Fruit fly (Drosophila melanogaster): ENCODE data around the gene CG10654.
A peak's percentile ranks its signal among the peaks of the same experiment; 100 is the strongest.

CG10654 gene

DNA sequence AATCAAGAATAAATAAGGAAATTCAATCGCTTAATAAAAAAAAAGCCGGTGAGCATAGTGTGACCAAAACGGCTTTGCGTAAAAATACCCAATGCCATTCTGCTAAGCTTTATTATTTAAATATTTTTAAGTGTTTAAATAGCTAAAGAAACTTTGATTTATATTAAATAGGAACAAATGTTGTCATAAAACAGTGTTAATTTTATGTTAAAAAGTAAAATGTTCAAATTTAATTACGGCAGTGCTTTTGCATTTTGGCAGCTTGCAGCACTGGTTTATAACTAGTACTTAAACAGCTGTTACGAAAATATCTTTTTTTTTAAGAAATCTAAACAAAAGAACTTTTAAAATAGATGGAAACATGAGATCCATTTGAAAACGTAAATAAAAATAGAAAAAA lies 6.4 kb downstream of the CG10654 start, which contains the start of the genes CG10638 and CG10681:
Gene CG10638, minus strand, starts transcription at position 63 of the 400 bp plus-strand sequence.
Gene CG10681, plus strand, starts transcription at position 265 of the 400 bp plus-strand sequence.
- no peak for TF ChIP-seq CG14014 (GFP tag; IDR thresholded peaks at IDR 0.05)
- TF ChIP-seq CG3847 (GFP tag; IDR thresholded peaks at IDR 0.05): peak; percentile 67
- peak; percentile 20 for TF ChIP-seq Dek (tag; optimal IDR thresholded peaks at IDR 0.05)
- TF ChIP-seq CkIIα-i1 (GFP tag; IDR thresholded peaks at IDR 0.05): no peak
- TF ChIP-seq Dip3 (GFP tag; optimal IDR thresholded peaks at IDR 0.05): no peak
- peak; percentile 16 for TF ChIP-seq chn (GFP tag; optimal IDR thresholded peaks at IDR 0.05)
- TF ChIP-seq cato (GFP tag; optimal IDR thresholded peaks at IDR 0.05; ENCODE audit: borderline replicate concordance): no peak
- no peak for TF ChIP-seq C15 (GFP tag; IDR thresholded peaks at IDR 0.05)
- no peak for TF ChIP-seq CG15479 (GFP tag; optimal IDR thresholded peaks at IDR 0.05)
- TF ChIP-seq mam (GFP tag; optimal IDR thresholded peaks at IDR 0.05): no peak
- TF ChIP-seq Dad (GFP tag; optimal IDR thresholded peaks at IDR 0.05): no peak
- TF ChIP-seq CG10959 (GFP tag; IDR thresholded peaks at IDR 0.05): no peak
- no peak for TF ChIP-seq Abd-B (GFP tag; optimal IDR thresholded peaks at IDR 0.05)
- TF ChIP-seq Camta (GFP tag; optimal IDR thresholded peaks at IDR 0.05): no peak
- no peak for TF ChIP-seq CG14860 (GFP tag; IDR thresholded peaks at IDR 0.05; ENCODE audit: partially characterized antibody)
- no peak for TF ChIP-seq Jarid2 (GFP tag; optimal IDR thresholded peaks at IDR 0.05)
- TF ChIP-seq ato (GFP tag; IDR thresholded peaks at IDR 0.05; ENCODE audit: partially characterized antibody): no peak
- no peak for TF ChIP-seq lov (optimal IDR thresholded peaks at IDR 0.05)
- no peak for TF ChIP-seq lov (GFP tag; IDR thresholded peaks at IDR 0.05)
- TF ChIP-seq D (optimal IDR thresholded peaks at IDR 0.05): no peak
- TF ChIP-seq D (GFP tag; optimal IDR thresholded peaks at IDR 0.05): no peak
- peak; percentile 8 for TF ChIP-seq dmrt11E (tag; optimal IDR thresholded peaks at IDR 0.05)
- TF ChIP-seq pho (GFP tag; optimal IDR thresholded peaks at IDR 0.05): peak; percentile 2
- TF ChIP-seq ham (GFP tag; IDR thresholded peaks at IDR 0.05): no peak
- peak; percentile 27 for TF ChIP-seq NfI (GFP tag; optimal IDR thresholded peaks at IDR 0.05)
- no peak for TF ChIP-seq CG3163 (GFP tag; optimal IDR thresholded peaks at IDR 0.05)
- no peak for TF ChIP-seq HLHmδ (GFP tag; optimal IDR thresholded peaks at IDR 0.05)
- peak; percentile 31 for TF ChIP-seq CG10209 (GFP tag; optimal IDR thresholded peaks at IDR 0.05)
- peak; percentile 79 for TF ChIP-seq Ets65A (GFP tag)
- TF ChIP-seq scrt (GFP tag; optimal IDR thresholded peaks at IDR 0.05): peak; percentile 40
- no peak for TF ChIP-seq pb (GFP tag; optimal IDR thresholded peaks at IDR 0.05)
- no peak for TF ChIP-seq gcm2 (GFP tag; optimal IDR thresholded peaks at IDR 0.05)
- TF ChIP-seq CG12236 (GFP tag; optimal IDR thresholded peaks at IDR 0.05): no peak
- TF ChIP-seq otp (GFP tag; IDR thresholded peaks at IDR 0.05): no peak
- no peak for TF ChIP-seq CG12071 (GFP tag; optimal IDR thresholded peaks at IDR 0.05)
- TF ChIP-seq CG9609 (GFP tag; optimal IDR thresholded peaks at IDR 0.05): no peak
- TF ChIP-seq emc (GFP tag; optimal IDR thresholded peaks at IDR 0.05): no peak
- no peak for TF ChIP-seq ranshi (GFP tag; IDR thresholded peaks at IDR 0.05)
- TF ChIP-seq sens (GFP tag): peak; percentile 91
- no peak for TF ChIP-seq CG7786 (GFP tag; optimal IDR thresholded peaks at IDR 0.05)
- TF ChIP-seq dimm (GFP tag; IDR thresholded peaks at IDR 0.05): no peak
- peak in 1 of 2 experiments; percentile 36 for TF ChIP-seq Hr51 (GFP tag; optimal IDR thresholded peaks at IDR 0.05)
- TF ChIP-seq lilli (GFP tag; optimal IDR thresholded peaks at IDR 0.05): peak; percentile 61
- peak; percentile 61 for TF ChIP-seq CoRest (tag; optimal IDR thresholded peaks at IDR 0.05)
- no peak for TF ChIP-seq B-H1 (GFP tag; IDR thresholded peaks at IDR 0.05)
- TF ChIP-seq run (tag; optimal IDR thresholded peaks at IDR 0.05): no peak
- TF ChIP-seq slbo (GFP tag; IDR thresholded peaks at IDR 0.05): peak; percentile 24; the same call in 1 of the 2 replicates
- TF ChIP-seq CG3281 (GFP tag; optimal IDR thresholded peaks at IDR 0.05): peak; percentile 23
- TF ChIP-seq CG3407 (GFP tag; optimal IDR thresholded peaks at IDR 0.05): no peak
- TF ChIP-seq chif (GFP tag; optimal IDR thresholded peaks at IDR 0.05): peak in 1 of 2 experiments; percentile 19
- TF ChIP-seq Dbx (GFP tag; IDR thresholded peaks at IDR 0.05): no peak
- no peak for TF ChIP-seq Neu2 (GFP tag; optimal IDR thresholded peaks at IDR 0.05; ENCODE audit: borderline replicate concordance)
- TF ChIP-seq salm (tag; optimal IDR thresholded peaks at IDR 0.05): no peak
